Worm (Caenorhabditis elegans): ENCODE measurements around the gene dhhc-1.

- no peak for TF ChIP-seq fos-1 (tag; optimal IDR thresholded peaks at IDR 0.05)
- TF ChIP-seq mdl-1 (tag; optimal IDR thresholded peaks at IDR 0.05): no peak
- no peak for TF ChIP-seq nhr-129 (tag; optimal IDR thresholded peaks at IDR 0.05)
- no peak for TF ChIP-seq lin-13 (GFP tag; optimal IDR thresholded peaks at IDR 0.05)
- TF ChIP-seq unc-55 (GFP tag; optimal IDR thresholded peaks at IDR 0.05): no peak
- TF ChIP-seq lsy-2 (tag; optimal IDR thresholded peaks at IDR 0.05): no peak
- TF ChIP-seq ceh-82 (tag; optimal IDR thresholded peaks at IDR 0.05): no peak
- no peak for TF ChIP-seq skn-1 (tag; optimal IDR thresholded peaks at IDR 0.05)
- no peak for TF ChIP-seq nhr-77 (tag; optimal IDR thresholded peaks at IDR 0.05)
- no peak for TF ChIP-seq egl-27 (tag; optimal IDR thresholded peaks at IDR 0.05)
- no peak for TF ChIP-seq unc-39 (tag; optimal IDR thresholded peaks at IDR 0.05)
- no peak for TF ChIP-seq dmd-4 (tag; optimal IDR thresholded peaks at IDR 0.05)
- TF ChIP-seq zag-1 (tag; optimal IDR thresholded peaks at IDR 0.05): no peak
- TF ChIP-seq nhr-237 (tag; optimal IDR thresholded peaks at IDR 0.05): no peak
These were observed 27.1 kb upstream of the dhhc-1 start for ce11 chrX:15127338-15127737.

All from whole organism, L2 larva.